Fruit fly (Drosophila melanogaster) whole organism, embryonic: ENCODE data around the gene Mical.

Source experiments
- Aef1 ChIP-seq: fragments of 200-800 bp; sonication (Bioruptor generic); IDR thresholded peaks from 3 replicates; pipeline ENCODE4 v1.3.6; 2022; ENCODE audit warnings: missing biosample characterization, missing genetic modification characterization
- Atf6 ChIP-seq: fragments of 200-800 bp; sonication (Bioruptor generic); IDR thresholded peaks from 2 replicates; pipeline ENCODE4 v1.3.6; 2022; ENCODE audit warnings: missing biosample characterization, missing genetic modification characterization
- CG10543 ChIP-seq: fragments of 200-800 bp; sonication (Bioruptor generic); optimal IDR thresholded peaks from 3 replicates; lab custom pipeline; 2017; ENCODE audit warnings: missing biosample characterization, mild to moderate bottlenecking, missing genetic modification characterization, moderate library complexity
- CG11695 ChIP-seq: fragments of 200-800 bp; sonication (Bioruptor generic); IDR thresholded peaks from 3 replicates; pipeline ENCODE4 v1.3.6; 2022; ENCODE audit warnings: missing biosample characterization, missing genetic modification characterization
- CG11723 ChIP-seq: fragments of 200-800 bp; sonication (Bioruptor generic); optimal IDR thresholded peaks from 2 replicates; lab custom pipeline; 2017; ENCODE audit warnings: missing biosample characterization, mild to moderate bottlenecking, missing genetic modification characterization
- CG12104 ChIP-seq: fragments of 200-800 bp; sonication (Bioruptor generic); optimal IDR thresholded peaks from 3 replicates; lab custom pipeline; 2016; ENCODE audit warnings: missing biosample characterization, missing genetic modification characterization
- CG12155 ChIP-seq: fragments of 200-800 bp; sonication (Bioruptor generic); optimal IDR thresholded peaks from 3 replicates; lab custom pipeline; 2016; ENCODE audit warnings: missing biosample characterization, missing genetic modification characterization
- CG13424 ChIP-seq: fragments of 200-800 bp; sonication (Bioruptor generic); optimal IDR thresholded peaks from 2 replicates; lab custom pipeline; 2019; ENCODE audit warnings: missing biosample characterization, mild to moderate bottlenecking, missing genetic modification characterization, moderate library complexity
- CG14014 ChIP-seq: fragments of 200-800 bp; sonication (Bioruptor generic); IDR thresholded peaks from 2 replicates; pipeline ENCODE4 v1.3.6; 2022; ENCODE audit warnings: missing biosample characterization, missing genetic modification characterization
- CG14441 ChIP-seq: fragments of 200-800 bp; sonication (Bioruptor generic); IDR thresholded peaks from 2 replicates; pipeline ENCODE4 v1.3.6; 2022; ENCODE audit warnings: missing biosample characterization, missing genetic modification characterization
- CG14860 ChIP-seq: fragments of 200-800 bp; sonication (Bioruptor generic); IDR thresholded peaks from 3 replicates; pipeline ENCODE4 v1.3.6; 2022; ENCODE audit warnings: missing biosample characterization, missing genetic modification characterization; ENCODE audit not compliant: partially characterized antibody
- CG17328 ChIP-seq: fragments of 200-800 bp; sonication (Bioruptor generic); IDR thresholded peaks from 2 replicates; pipeline ENCODE4 v1.3.6; 2022; ENCODE audit warnings: missing biosample characterization, missing genetic modification characterization
- CG1792 ChIP-seq: fragments of 200-800 bp; sonication (Bioruptor generic); optimal IDR thresholded peaks from 2 replicates; lab custom pipeline; 2016; ENCODE audit warnings: missing biosample characterization, missing genetic modification characterization
- CG18599 ChIP-seq: fragments of 200-800 bp; sonication (Bioruptor generic); optimal IDR thresholded peaks from 3 replicates; lab custom pipeline; 2017; ENCODE audit warnings: missing biosample characterization, missing genetic modification characterization, mild to moderate bottlenecking, moderate library complexity, missing genetic modification reagents
- CG18764 ChIP-seq: fragments of 200-800 bp; sonication (Bioruptor generic); optimal IDR thresholded peaks from 3 replicates; lab custom pipeline; 2016; ENCODE audit warnings: missing biosample characterization, missing genetic modification characterization
- CG4854 ChIP-seq: fragments of 200-800 bp; sonication (Bioruptor generic); optimal IDR thresholded peaks from 2 replicates; lab custom pipeline; 2016; ENCODE audit warnings: missing biosample characterization, missing genetic modification characterization, inconsistent platforms
- CG6175 ChIP-seq: fragments of 200-800 bp; sonication (Bioruptor generic); IDR thresholded peaks from 3 replicates; pipeline ENCODE4 v1.3.6; 2022; ENCODE audit warnings: missing biosample characterization, missing genetic modification characterization
- CG6272 ChIP-seq: fragments of 200-800 bp; sonication (Bioruptor generic); IDR thresholded peaks from 2 replicates; pipeline ENCODE4 v1.3.6; 2022; ENCODE audit warnings: missing biosample characterization, missing genetic modification characterization
- CG7556 ChIP-seq: fragments of 200-800 bp; sonication (Bioruptor generic); optimal IDR thresholded peaks from 2 replicates; lab custom pipeline; 2017; ENCODE audit warnings: missing biosample characterization, mild to moderate bottlenecking, missing genetic modification characterization
- Dbx ChIP-seq: fragments of 200-800 bp; sonication (Bioruptor generic); IDR thresholded peaks from 3 replicates; pipeline ENCODE4 v1.3.6; 2022; ENCODE audit warnings: missing biosample characterization, missing genetic modification characterization
- Ets65A ChIP-seq: fragments of 200-800 bp; sonication (Bioruptor generic); peaks from one replicate; lab custom pipeline; 2016; ENCODE audit warnings: missing biosample characterization, missing genetic modification characterization
- HHEX ChIP-seq: fragments of 200-800 bp; sonication (Bioruptor generic); optimal IDR thresholded peaks from 3 replicates; lab custom pipeline; 2017; ENCODE audit warnings: missing biosample characterization, mild to moderate bottlenecking, missing genetic modification characterization, missing genetic modification reagents
- HLH3B ChIP-seq: fragments of 200-800 bp; sonication (Bioruptor generic); IDR thresholded peaks from 2 replicates; pipeline ENCODE4 v1.3.6; 2022; ENCODE audit warnings: missing biosample characterization, missing genetic modification characterization
- Hr3 ChIP-seq: fragments of 200-800 bp; sonication (Bioruptor generic); optimal IDR thresholded peaks from 3 replicates; lab custom pipeline; 2016; ENCODE audit warnings: missing biosample characterization, missing genetic modification characterization
- Mad ChIP-seq: fragments of 200-800 bp; sonication (Bioruptor generic); optimal IDR thresholded peaks from 2 replicates; lab custom pipeline; 2016; ENCODE audit warnings: missing biosample characterization, missing genetic modification characterization
- Myb ChIP-seq: fragments of 200-800 bp; sonication (Bioruptor generic); optimal IDR thresholded peaks from 2 replicates; lab custom pipeline; 2016; ENCODE audit warnings: missing biosample characterization, missing genetic modification characterization
- Optix ChIP-seq: fragments of 200-800 bp; sonication (Bioruptor generic); IDR thresholded peaks from 3 replicates; pipeline ENCODE4 v1.3.6; 2022; ENCODE audit warnings: missing biosample characterization, missing genetic modification characterization
- Pdp1 ChIP-seq, 2 experiments: fragments of 200-800 bp; sonication (Bioruptor generic); optimal IDR thresholded peaks; 3 replicates each; lab custom pipeline; 2016; ENCODE audit warnings: missing biosample characterization in 2 of 2, missing genetic modification characterization in 2 of 2, mild to moderate bottlenecking in 1 of 2, moderate library complexity in 1 of 2
- Ravus ChIP-seq: fragments of 200-800 bp; sonication (Bioruptor generic); IDR thresholded peaks from 2 replicates; pipeline ENCODE4 v1.3.6; 2022; ENCODE audit warnings: missing biosample characterization, missing genetic modification characterization
- Ssrp ChIP-seq: fragments of 200-800 bp; sonication (Bioruptor generic); optimal IDR thresholded peaks from 2 replicates; lab custom pipeline; 2018; ENCODE audit warnings: missing biosample characterization, mild to moderate bottlenecking, missing genetic modification characterization, moderate library complexity
- Xrp1 ChIP-seq: fragments of 200-800 bp; sonication (Bioruptor generic); IDR thresholded peaks from 2 replicates; pipeline ENCODE4 v1.3.6; 2022; ENCODE audit warnings: missing biosample characterization, missing genetic modification characterization
- bigmax ChIP-seq: fragments of 200-800 bp; sonication (Bioruptor generic); optimal IDR thresholded peaks from 2 replicates; lab custom pipeline; 2018; ENCODE audit warnings: missing biosample characterization, mild to moderate bottlenecking, missing genetic modification characterization
- br ChIP-seq: fragments of >200 bp; optimal IDR thresholded peaks from 2 replicates; lab custom pipeline; 2017
- cato ChIP-seq: fragments of 200-800 bp; sonication (Bioruptor generic); optimal IDR thresholded peaks from 2 replicates; lab custom pipeline; 2016; ENCODE audit warnings: missing biosample characterization, missing genetic modification characterization, borderline replicate concordance
- exex ChIP-seq: fragments of 200-800 bp; sonication (Bioruptor generic); optimal IDR thresholded peaks from 4 replicates; lab custom pipeline; 2018; ENCODE audit warnings: missing biosample characterization, mild to moderate bottlenecking, missing genetic modification characterization, moderate library complexity
- fru ChIP-seq: fragments of >200 bp; optimal IDR thresholded peaks from 2 replicates; lab custom pipeline; 2017
- jumu ChIP-seq: fragments of 200-800 bp; sonication (Bioruptor generic); optimal IDR thresholded peaks from 3 replicates; lab custom pipeline; 2016; ENCODE audit warnings: missing biosample characterization, missing genetic modification characterization
- kay ChIP-seq: fragments of 200-800 bp; sonication (Bioruptor generic); optimal IDR thresholded peaks from 2 replicates; lab custom pipeline; 2016; ENCODE audit warnings: missing biosample characterization, missing genetic modification characterization
- pfk ChIP-seq: fragments of 200-800 bp; sonication (Bioruptor generic); optimal IDR thresholded peaks from 2 replicates; lab custom pipeline; 2018; ENCODE audit warnings: missing biosample characterization, mild to moderate bottlenecking, missing genetic modification characterization, moderate library complexity
- pita ChIP-seq: fragments of 200-800 bp; sonication (Bioruptor generic); optimal IDR thresholded peaks from 2 replicates; lab custom pipeline; 2017; ENCODE audit warnings: missing biosample characterization, mild to moderate bottlenecking, missing genetic modification characterization
- pnt ChIP-seq: fragments of 200-800 bp; sonication (Bioruptor generic); optimal IDR thresholded peaks from 3 replicates; lab custom pipeline; 2016; ENCODE audit warnings: missing biosample characterization, missing genetic modification characterization
- prd ChIP-seq, 3 experiments: fragments of >200 bp in 2 of 3; fragments of 200-800 bp in 1 of 3; sonication (Bioruptor generic) in 1 of 3; optimal IDR thresholded peaks in 2 of 3; IDR thresholded peaks in 1 of 3; 2 replicates in 2 of 3; 3 replicates in 1 of 3; pipeline versions ENCODE4 v1.3.6 to Lab custom; 2017 to 2022; ENCODE audit warnings: missing biosample characterization in 1 of 3, missing genetic modification characterization in 1 of 3
- ranshi ChIP-seq: fragments of 200-800 bp; sonication (Bioruptor generic); IDR thresholded peaks from 2 replicates; pipeline ENCODE4 v1.3.6; 2022; ENCODE audit warnings: missing biosample characterization, missing genetic modification characterization
- rib ChIP-seq: fragments of 200-800 bp; sonication (Bioruptor generic); IDR thresholded peaks from 2 replicates; pipeline ENCODE4 v1.3.6; 2022; ENCODE audit warnings: missing biosample characterization, missing genetic modification characterization
- scrt ChIP-seq: fragments of 200-800 bp; sonication (Bioruptor generic); optimal IDR thresholded peaks from 2 replicates; lab custom pipeline; 2018; ENCODE audit warnings: missing biosample characterization, mild to moderate bottlenecking, missing genetic modification characterization, moderate library complexity
- shn ChIP-seq: fragments of 200-800 bp; sonication (Bioruptor generic); optimal IDR thresholded peaks from 3 replicates; lab custom pipeline; 2016; ENCODE audit warnings: missing biosample characterization, missing genetic modification characterization
- ssp ChIP-seq: fragments of 200-800 bp; sonication (Bioruptor generic); IDR thresholded peaks from 2 replicates; pipeline ENCODE4 v1.3.6; 2022; ENCODE audit warnings: missing biosample characterization, missing genetic modification characterization
- tgo ChIP-seq: fragments of 200-800 bp; sonication (Bioruptor generic); IDR thresholded peaks from 3 replicates; pipeline ENCODE4 v1.3.6; 2022; ENCODE audit warnings: missing biosample characterization, missing genetic modification characterization
- trh ChIP-seq: fragments of 200-800 bp; sonication (Bioruptor generic); optimal IDR thresholded peaks from 2 replicates; lab custom pipeline; 2016; ENCODE audit warnings: missing biosample characterization, missing genetic modification characterization
- zen ChIP-seq: fragments of 200-800 bp; sonication (Bioruptor generic); optimal IDR thresholded peaks from 3 replicates; lab custom pipeline; 2018; ENCODE audit warnings: missing biosample characterization, mild to moderate bottlenecking, missing genetic modification characterization, moderate library complexity

Mical gene

dm6 chr3R:10024032-10024712, 18.5 kb downstream of the Mical start (continued):
- TF ChIP-seq Ravus (no peak), jumu (GFP tag; lab: Kevin White, UChicago) (peak; percentile 24), Optix (GFP tag; lab: Robert Waterston, UW) (peak; percentile 41; the same call in 1 of the 3 replicates), Hr3 (peak; percentile 5), shn (GFP tag; lab: Kevin White, UChicago) (no peak), Ets65A (GFP tag; lab: Kevin White, UChicago) (peak; percentile 75), Ssrp (tag; lab: Kevin White, UChicago) (no peak), HLH3B (GFP tag; lab: Robert Waterston, UW) (peak; percentile 43), ssp (GFP tag; lab: Robert Waterston, UW) (no peak), Myb (peak; percentile 23), pita (GFP tag; lab: Kevin White, UChicago) (no peak), trh (GFP tag; lab: Kevin White, UChicago) (no peak), CG14014 (GFP tag; lab: Robert Waterston, UW) (peak; percentile 63), HHEX (GFP tag; lab: Kevin White, UChicago) (peak; percentile 50), Atf6 (peak; percentile 53; the same call in 1 of the 2 replicates), kay (GFP tag; lab: Kevin White, UChicago) (peak; percentile 24), ranshi (GFP tag; lab: Robert Waterston, UW) (peak; percentile 18; the same call in 1 of the 2 replicates), CG12104 (GFP tag; lab: Kevin White, UChicago) (no peak), CG12155 (GFP tag; lab: Kevin White, UChicago) (no peak), Aef1 (GFP tag; lab: Robert Waterston, UW) (0 out of 3 replicates have a peak, but pooled peaks have one; percentile 19), Pdp1 (GFP tag; optimal IDR thresholded peaks at IDR 0.05; lab: Kevin White, UChicago) (peak in 1 of 2 experiments; percentile 30), CG6272 (GFP tag; lab: Robert Waterston, UW) (0 out of 2 replicates have a peak, but pooled peaks have one; percentile 9), zen (tag; lab: Kevin White, UChicago) (no peak), Xrp1 (no peak; the same call in 1 of the 2 replicates), bigmax (GFP tag; lab: Kevin White, UChicago) (no peak), br (lab: Kevin White, UChicago) (no peak), Mad (GFP tag; lab: Kevin White, UChicago) (no peak), CG1792 (GFP tag; lab: Kevin White, UChicago) (peak; percentile 20), CG13424 (tag; lab: Kevin White, UChicago) (no peak), rib (0 out of 2 replicates have a peak, but pooled peaks have one; percentile 37), pfk (no peak), CG6175 (GFP tag; lab: Robert Waterston, UW) (0 out of 3 replicates have a peak, but pooled peaks have one; percentile 40), exex (peak; percentile 3), CG10543 (peak; percentile 74), tgo (peak; percentile 44; the same call in 1 of the 3 replicates), CG14860 (GFP tag; lab: Robert Waterston, UW) (no peak), CG7556 (GFP tag; lab: Kevin White, UChicago) (no peak), prd (optimal IDR thresholded peaks at IDR 0.05; lab: Kevin White, UChicago) (no peak), prd (GFP tag; IDR thresholded peaks at IDR 0.05; lab: Robert Waterston, UW) (0 out of 3 replicates have a peak, but pooled peaks have one; percentile 16), CG14441 (GFP tag; lab: Robert Waterston, UW) (peak; percentile 62), CG11723 (no peak), CG4854 (peak; percentile 13), fru (lab: Kevin White, UChicago) (no peak), cato (no peak), Dbx (GFP tag; lab: Robert Waterston, UW) (peak; percentile 69; the same call in 2 of the 3 replicates), CG18764 (GFP tag; lab: Kevin White, UChicago) (no peak), pnt (GFP tag; lab: Kevin White, UChicago) (peak; percentile 5), CG18599 (GFP tag; lab: Kevin White, UChicago) (peak; percentile 87), CG17328 (peak; percentile 29; the same call in 1 of the 2 replicates), CG11695 (GFP tag; lab: Robert Waterston, UW) (peak; percentile 41; the same call in 1 of the 3 replicates), scrt (GFP tag; lab: Kevin White, UChicago) (peak; percentile 54)
